Worm (Caenorhabditis elegans) whole organism, L3 larva: ENCODE data around the gene Y75B8A.19.
A peak's percentile ranks its signal among the peaks of the same experiment; 100 is the strongest.

Source experiments
- R02D3.7 ChIP-seq: fragments of 150-350 bp; optimal IDR thresholded peaks from 2 replicates; lab custom pipeline; 2014; ENCODE audit warnings: missing biosample characterization, missing genetic modification characterization
- ama-1 ChIP-seq: fragments of 150-350 bp; optimal IDR thresholded peaks from 2 replicates; lab custom pipeline; 2018
- ceh-16 ChIP-seq: sonication (generic microtip); optimal IDR thresholded peaks from 2 replicates; lab custom pipeline; 2017; ENCODE audit warnings: missing biosample characterization, missing genetic modification characterization
- ceh-28 ChIP-seq: fragments of 150-350 bp; optimal IDR thresholded peaks from 2 replicates; lab custom pipeline; 2014; ENCODE audit warnings: missing biosample characterization, missing genetic modification reagents, missing genetic modification characterization
- ceh-82 ChIP-seq: fragments of 150-350 bp; optimal IDR thresholded peaks from 2 replicates; lab custom pipeline; 2014; ENCODE audit warnings: missing biosample characterization, missing genetic modification characterization
- daf-12 ChIP-seq: fragments of 150-350 bp; optimal IDR thresholded peaks from 2 replicates; lab custom pipeline; 2014; ENCODE audit warnings: missing biosample characterization, missing genetic modification reagents, missing genetic modification characterization
- egl-27 ChIP-seq: sonication (generic microtip); optimal IDR thresholded peaks from 4 replicates; lab custom pipeline; 2017; ENCODE audit warnings: missing biosample characterization, missing genetic modification reagents, missing genetic modification characterization
- egl-5 ChIP-seq: fragments of 150-350 bp; optimal IDR thresholded peaks from 2 replicates; lab custom pipeline; 2017; ENCODE audit warnings: missing biosample characterization, missing genetic modification reagents, missing genetic modification characterization, inconsistent platforms
- elt-2 ChIP-seq: sonication (generic microtip); optimal IDR thresholded peaks from 2 replicates; lab custom pipeline; 2016; ENCODE audit warnings: missing genetic modification reagents, mild to moderate bottlenecking, missing genetic modification characterization, missing compliant biosample characterization
- elt-3 ChIP-seq, 3 experiments: fragments of 150-350 bp in 1 of 3; sonication (generic microtip) in 2 of 3; optimal IDR thresholded peaks; 2 replicates in 2 of 3; 4 replicates in 1 of 3; lab custom pipeline; 2014 to 2017; ENCODE audit warnings: missing biosample characterization in 3 of 3, missing genetic modification characterization in 3 of 3
- eor-1 ChIP-seq, 2 experiments: fragments of 150-350 bp; optimal IDR thresholded peaks; 2 replicates each; lab custom pipeline; 2014 to 2018; ENCODE audit warnings: missing biosample characterization in 2 of 2, missing genetic modification characterization in 2 of 2
- fkh-10 ChIP-seq: sonication (generic microtip); optimal IDR thresholded peaks from 2 replicates; lab custom pipeline; 2017; ENCODE audit warnings: missing biosample characterization, missing genetic modification reagents, missing genetic modification characterization
- hmg-11 ChIP-seq: sonication (generic microtip); optimal IDR thresholded peaks from 2 replicates; lab custom pipeline; 2016; ENCODE audit warnings: missing genetic modification characterization, missing compliant biosample characterization
- jun-1 ChIP-seq: fragments of 150-350 bp; optimal IDR thresholded peaks from 2 replicates; lab custom pipeline; 2014; ENCODE audit warnings: missing biosample characterization, missing genetic modification reagents, missing genetic modification characterization
- lin-15B ChIP-seq: fragments of 150-350 bp; optimal IDR thresholded peaks from 2 replicates; lab custom pipeline; 2014; ENCODE audit warnings: missing biosample characterization, missing genetic modification characterization
- lin-39 ChIP-seq: fragments of 150-350 bp; optimal IDR thresholded peaks from 2 replicates; lab custom pipeline; 2018; ENCODE audit warnings: missing biosample characterization, missing genetic modification reagents, missing genetic modification characterization
- lsy-12 ChIP-seq: sonication (generic microtip); optimal IDR thresholded peaks from 2 replicates; lab custom pipeline; 2016; ENCODE audit warnings: mild to moderate bottlenecking, missing genetic modification characterization, missing compliant biosample characterization
- nfya-1 ChIP-seq: sonication (generic microtip); optimal IDR thresholded peaks from 2 replicates; lab custom pipeline; 2017; ENCODE audit warnings: missing genetic modification characterization, mild to moderate bottlenecking, missing compliant biosample characterization, antibody characterized with exemption, moderate library complexity; ENCODE audit not compliant: insufficient read depth
- nhr-12 ChIP-seq: fragments of 150-350 bp; optimal IDR thresholded peaks from 2 replicates; lab custom pipeline; 2014; ENCODE audit warnings: missing biosample characterization, missing genetic modification characterization
- nhr-23 ChIP-seq: fragments of 150-350 bp; optimal IDR thresholded peaks from 2 replicates; lab custom pipeline; 2014; ENCODE audit warnings: missing biosample characterization, missing genetic modification reagents, missing genetic modification characterization
- nhr-237 ChIP-seq: fragments of 150-350 bp; optimal IDR thresholded peaks from 2 replicates; lab custom pipeline; 2014; ENCODE audit warnings: missing biosample characterization, missing genetic modification characterization
- nhr-25 ChIP-seq: sonication (generic microtip); optimal IDR thresholded peaks from 2 replicates; lab custom pipeline; 2017; ENCODE audit warnings: missing biosample characterization, missing genetic modification characterization
- nhr-28 ChIP-seq: fragments of 150-350 bp; optimal IDR thresholded peaks from 2 replicates; lab custom pipeline; 2014; ENCODE audit warnings: missing biosample characterization, missing genetic modification characterization
- nhr-43 ChIP-seq: sonication (generic microtip); optimal IDR thresholded peaks from 2 replicates; lab custom pipeline; 2016; ENCODE audit warnings: mild to moderate bottlenecking, missing genetic modification characterization, missing compliant biosample characterization; ENCODE audit not compliant: poor library complexity, severe bottlenecking
- nhr-67 ChIP-seq: fragments of 150-350 bp; optimal IDR thresholded peaks from 2 replicates; lab custom pipeline; 2014; ENCODE audit warnings: missing biosample characterization, missing genetic modification characterization
- pha-4 ChIP-seq: fragments of 150-350 bp; optimal IDR thresholded peaks from 2 replicates; lab custom pipeline; 2014; ENCODE audit warnings: missing biosample characterization, missing genetic modification reagents, missing genetic modification characterization
- sea-2 ChIP-seq: fragments of 150-350 bp; sonication (generic microtip); optimal IDR thresholded peaks from 4 replicates; lab custom pipeline; 2014; ENCODE audit warnings: missing biosample characterization, missing genetic modification reagents, missing genetic modification characterization
- snpc-4 ChIP-seq: fragments of 150-350 bp; optimal IDR thresholded peaks from 2 replicates; lab custom pipeline; 2014; ENCODE audit warnings: missing biosample characterization, missing genetic modification characterization
- tbx-2 ChIP-seq: sonication (generic microtip); optimal IDR thresholded peaks from 2 replicates; lab custom pipeline; 2016; ENCODE audit warnings: mild to moderate bottlenecking, missing genetic modification characterization, missing compliant biosample characterization
- unc-39 ChIP-seq: sonication (generic microtip); optimal IDR thresholded peaks from 4 replicates; lab custom pipeline; 2017; ENCODE audit warnings: missing biosample characterization, missing genetic modification characterization
- unc-62 ChIP-seq: fragments of 150-350 bp; sonication (generic microtip); optimal IDR thresholded peaks from 4 replicates; lab custom pipeline; 2014; ENCODE audit warnings: missing biosample characterization, missing genetic modification reagents, missing genetic modification characterization
- zag-1 ChIP-seq: fragments of 150-350 bp; optimal IDR thresholded peaks from 2 replicates; lab custom pipeline; 2014; ENCODE audit warnings: missing biosample characterization, missing genetic modification characterization
- ztf-4 ChIP-seq: fragments of 150-350 bp; optimal IDR thresholded peaks from 2 replicates; lab custom pipeline; 2014; ENCODE audit warnings: missing biosample characterization, missing genetic modification characterization

Gene Y75B8A.19

DNA sequence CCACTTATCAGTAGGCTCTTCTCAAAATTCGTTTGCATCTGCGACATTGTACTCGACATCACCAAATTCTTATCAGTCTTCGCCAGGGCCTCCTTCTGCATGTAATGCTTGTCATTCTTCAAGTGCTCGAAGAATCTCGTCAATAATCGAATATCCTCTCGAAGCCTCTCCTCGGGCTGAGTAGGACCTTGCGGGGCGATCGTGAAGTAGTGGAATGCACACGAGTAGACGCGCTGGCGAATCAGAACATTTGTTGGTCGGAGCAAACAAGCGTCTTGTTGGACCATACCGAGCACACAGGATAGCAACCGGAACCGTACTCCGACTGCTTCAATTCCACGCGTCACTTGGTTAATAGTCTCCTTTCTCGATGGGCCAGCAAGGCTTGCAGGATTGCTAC is 34.0 kb downstream of the Y75B8A.19 start:
- TF ChIP-seq eor-1 (tag; optimal IDR thresholded peaks at IDR 0.05; lab: Kevin White, UChicago) (no peak), nhr-67 (tag; lab: Kevin White, UChicago) (no peak), jun-1 (tag; lab: Kevin White, UChicago) (no peak), egl-27 (tag; lab: Kevin White, UChicago) (no peak), R02D3.7 (tag; lab: Kevin White, UChicago) (no peak), egl-5 (no peak), nhr-28 (tag; lab: Kevin White, UChicago) (no peak), nhr-23 (tag; lab: Kevin White, UChicago) (no peak), nfya-1 (tag; lab: Kevin White, UChicago) (no peak), zag-1 (tag; lab: Kevin White, UChicago) (no peak), fkh-10 (GFP tag; lab: Kevin White, UChicago) (no peak), lin-39 (no peak), ceh-16 (tag; lab: Kevin White, UChicago) (no peak), tbx-2 (tag; lab: Kevin White, UChicago) (no peak), nhr-25 (no peak), hmg-11 (tag; lab: Kevin White, UChicago) (no peak), nhr-237 (no peak), daf-12 (tag; lab: Kevin White, UChicago) (no peak), unc-39 (no peak), elt-3 (tag; optimal IDR thresholded peaks at IDR 0.05; lab: Kevin White, UChicago) (no peak)

DNA sequence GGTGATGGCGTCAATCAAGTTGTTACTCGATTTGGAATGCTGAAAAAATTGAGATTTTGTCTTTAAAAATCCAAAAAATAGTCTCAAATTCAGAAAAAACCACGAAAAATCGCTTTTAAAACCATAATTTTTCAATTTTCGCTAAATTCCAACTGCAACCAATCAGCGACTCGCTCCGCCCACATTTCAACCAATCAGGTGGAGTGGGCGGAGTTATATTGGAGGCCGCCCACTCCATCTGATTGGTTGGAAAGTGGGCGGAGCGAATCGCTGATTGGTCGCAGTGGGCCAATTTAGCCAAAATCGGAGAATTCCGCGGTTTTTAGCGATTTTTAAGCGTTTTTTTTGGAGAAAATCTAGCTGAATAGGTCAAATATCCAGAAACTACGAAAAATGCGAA is 43.4 kb downstream of the Y75B8A.19 start:
- TF ChIP-seq nhr-25 (no peak), lin-39 (no peak), nfya-1 (tag; lab: Kevin White, UChicago) (peak; percentile 98)

DNA sequence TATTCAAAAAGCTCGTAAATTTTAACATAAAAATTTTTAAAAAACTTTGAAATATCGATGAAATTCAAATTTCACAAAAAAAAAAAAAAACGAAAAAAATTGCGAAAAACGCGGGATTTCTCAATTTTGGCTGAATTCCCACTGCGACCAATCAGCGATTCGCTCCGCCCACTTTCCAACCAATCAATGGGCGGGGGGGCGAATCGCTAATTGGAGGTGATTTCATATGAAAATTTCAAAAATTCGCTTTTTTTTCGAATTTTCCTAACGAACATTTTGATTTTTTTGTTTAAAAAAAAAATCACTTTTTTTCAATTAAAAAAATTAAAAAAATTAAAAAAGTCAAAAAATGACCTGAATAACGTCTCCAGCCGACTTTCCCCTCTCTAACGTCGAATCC is 44.0 kb downstream of the Y75B8A.19 start:
- TF ChIP-seq ztf-4 (no peak), ceh-82 (tag; lab: Kevin White, UChicago) (no peak), egl-5 (no peak), ama-1 (lab: Kevin White, UChicago) (no peak), nfya-1 (tag; lab: Kevin White, UChicago) (peak; percentile 75), nhr-12 (tag; lab: Kevin White, UChicago) (no peak), lsy-12 (tag; lab: Kevin White, UChicago) (no peak)

- TF ChIP-seq elt-3 (tag; optimal IDR thresholded peaks at IDR 0.05; lab: Kevin White, UChicago) (no peak), hmg-11 (tag; lab: Kevin White, UChicago) (peak; percentile 14), elt-2 (tag; lab: Kevin White, UChicago) (no peak), nhr-43 (tag; lab: Kevin White, UChicago) (peak; percentile 86), nhr-23 (tag; lab: Kevin White, UChicago) (peak; percentile 65), R02D3.7 (tag; lab: Kevin White, UChicago) (peak; percentile 58), fkh-10 (GFP tag; lab: Kevin White, UChicago) (peak; percentile 26), lin-15B (tag; lab: Kevin White, UChicago) (peak; percentile 87), snpc-4 (tag; lab: Kevin White, UChicago) (peak; percentile 67), nhr-25 (peak; percentile 15), lsy-12 (tag; lab: Kevin White, UChicago) (peak; percentile 37), egl-27 (tag; lab: Kevin White, UChicago) (no peak), unc-62 (GFP tag; lab: Kevin White, UChicago) (no peak), lin-39 (peak; percentile 14), eor-1 (tag; optimal IDR thresholded peaks at IDR 0.05; lab: Kevin White, UChicago) (peak in 1 of 2 experiments; percentile 25), nfya-1 (tag; lab: Kevin White, UChicago) (peak; percentile 86), pha-4 (tag; lab: Kevin White, UChicago) (peak; percentile 64), sea-2 (GFP tag; lab: Kevin White, UChicago) (no peak), ceh-28 (tag; lab: Kevin White, UChicago) (peak; percentile 55)
These were observed 47.2 kb downstream of the Y75B8A.19 start, which contains the start of the genes Y75B8A.24 and Y75B8A.25 for ce11 chrIII:12273598-12274090. TSS of gene Y75B8A.24 (minus strand) at chrIII:12273752. TSS of gene Y75B8A.25 (plus strand) at chrIII:12274040.
